Worm (Caenorhabditis elegans): ENCODE data around the gene W03G11.3.

- TF ChIP-seq nhr-237 (tag; optimal IDR thresholded peaks at IDR 0.05) (no peak), nfya-1 (tag; optimal IDR thresholded peaks at IDR 0.05; ENCODE audit: insufficient read depth) (no peak), fkh-2 (tag; optimal IDR thresholded peaks at IDR 0.05) (no peak), nhr-11 (tag; optimal IDR thresholded peaks at IDR 0.05) (no peak)
Observed at ce11 chrX:12145919-12146318, 42.3 kb upstream of the W03G11.3 start.
